Worm (Caenorhabditis elegans): ENCODE results near the gene tomm-20.

tomm-20 gene

DNA sequence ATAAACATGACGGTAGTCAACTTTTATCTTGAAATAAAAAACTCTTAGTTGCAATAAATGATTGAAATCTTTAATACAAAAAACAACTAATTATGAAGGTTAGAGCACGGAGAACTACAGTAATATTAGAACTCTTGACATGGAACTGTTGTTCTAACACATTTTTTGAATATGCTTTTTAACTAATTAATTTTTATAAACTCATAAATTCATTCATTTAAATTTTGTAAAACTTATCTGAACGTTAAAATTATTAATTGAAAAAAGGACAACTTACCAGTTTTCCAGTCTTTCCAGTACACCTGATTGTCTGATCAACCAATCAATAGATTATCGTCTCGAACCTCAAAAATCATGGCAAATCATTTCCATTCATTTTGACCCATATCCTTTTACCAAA, 9.2 kb upstream of the tomm-20 start, which contains the start of gene sqt-3:
Gene sqt-3 (plus strand): TSS at position 301 of the 400 bp plus-strand sequence.
- TF ChIP-seq pqm-1 (tag; optimal IDR thresholded peaks at IDR 0.05): no peak
- TF ChIP-seq nhr-28 (tag; optimal IDR thresholded peaks at IDR 0.05): no peak
- no peak for TF ChIP-seq fos-1 (tag; optimal IDR thresholded peaks at IDR 0.05)
- TF ChIP-seq nhr-67 (tag; optimal IDR thresholded peaks at IDR 0.05): no peak
- no peak for TF ChIP-seq elt-2 (tag; optimal IDR thresholded peaks at IDR 0.05)
- no peak for TF ChIP-seq ceh-9 (tag; optimal IDR thresholded peaks at IDR 0.05)
- TF ChIP-seq tbx-2 (tag; optimal IDR thresholded peaks at IDR 0.05): no peak
- TF ChIP-seq nhr-25 (tag; optimal IDR thresholded peaks at IDR 0.05): no peak
- TF ChIP-seq nfya-1 (tag; optimal IDR thresholded peaks at IDR 0.05; ENCODE audit: insufficient read depth): no peak

DNA sequence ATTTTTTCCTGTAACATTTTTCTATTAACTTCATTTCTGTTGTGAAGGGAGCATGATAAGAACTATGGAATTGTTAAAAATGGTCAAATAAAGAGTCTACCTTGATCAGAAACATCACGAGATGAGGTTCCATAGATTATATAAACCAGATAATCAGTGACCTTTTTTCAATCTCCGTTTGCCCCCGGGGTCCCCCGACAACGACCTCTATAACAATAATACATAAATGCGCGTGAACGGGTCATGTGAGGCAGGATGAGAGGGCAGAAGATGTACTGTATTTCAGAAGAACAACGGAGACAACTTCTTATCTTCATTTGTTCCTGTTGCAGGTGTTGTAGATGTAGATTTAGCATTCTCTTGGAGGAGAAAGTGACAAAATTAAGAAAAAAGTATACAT, 8.6 kb upstream of the tomm-20 start:
- TF ChIP-seq nhr-25 (tag; optimal IDR thresholded peaks at IDR 0.05): peak; percentile 27
- TF ChIP-seq fkh-2 (tag; optimal IDR thresholded peaks at IDR 0.05): no peak
- TF ChIP-seq sea-2 (GFP tag; optimal IDR thresholded peaks at IDR 0.05): no peak
- no peak for TF ChIP-seq R02D3.7 (tag; optimal IDR thresholded peaks at IDR 0.05)
- no peak for TF ChIP-seq ZK546.5 (tag; optimal IDR thresholded peaks at IDR 0.05)
- no peak for TF ChIP-seq daf-12 (tag; optimal IDR thresholded peaks at IDR 0.05)
- TF ChIP-seq elt-1 (tag; optimal IDR thresholded peaks at IDR 0.05): peak; percentile 78

DNA sequence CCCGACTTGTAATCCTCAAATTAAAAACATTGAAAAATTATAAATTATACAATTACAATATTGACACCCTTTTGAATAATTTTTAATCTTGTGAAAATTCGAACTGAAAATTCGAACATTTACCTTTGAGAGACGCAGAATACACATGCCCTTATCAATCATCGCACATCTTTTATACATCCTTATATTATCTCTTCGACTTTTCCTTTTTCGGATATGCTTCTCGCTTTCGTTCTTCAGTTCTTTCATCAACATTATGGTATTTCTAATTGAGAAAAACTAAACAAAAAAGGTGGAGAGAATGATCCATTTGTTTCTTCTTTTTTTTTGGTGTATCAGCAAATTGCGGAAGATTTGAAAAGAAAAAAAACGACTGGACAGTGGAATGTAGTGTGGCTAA, 6.1 kb upstream of the tomm-20 start:
- TF ChIP-seq skn-1 (tag; optimal IDR thresholded peaks at IDR 0.05): no peak
- peak; percentile 19 for TF ChIP-seq nhr-23 (tag; optimal IDR thresholded peaks at IDR 0.05)

DNA sequence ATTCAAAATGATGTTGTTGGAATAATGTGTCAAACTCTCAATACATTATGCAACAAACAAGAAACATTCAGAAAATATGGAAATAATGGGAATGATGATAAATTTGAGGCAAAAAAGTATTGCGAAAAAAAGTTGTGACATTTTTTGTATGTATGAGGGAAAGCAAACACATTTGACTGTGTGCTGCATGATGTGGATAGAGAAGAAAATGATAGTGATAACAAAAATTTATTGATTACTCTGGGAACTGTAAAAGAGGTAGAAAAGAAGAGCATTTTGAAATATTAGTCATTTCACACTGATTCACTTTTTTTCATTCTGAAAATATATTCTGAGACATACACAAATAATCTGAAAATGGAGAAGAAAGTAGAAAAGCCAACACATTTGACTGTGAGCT, 4.6 kb upstream of the tomm-20 start:
- TF ChIP-seq mdl-1 (tag; optimal IDR thresholded peaks at IDR 0.05): no peak
- no peak for TF ChIP-seq daf-12 (tag; optimal IDR thresholded peaks at IDR 0.05)
- TF ChIP-seq ceh-9 (tag; optimal IDR thresholded peaks at IDR 0.05): no peak
- no peak for TF ChIP-seq fos-1 (tag; optimal IDR thresholded peaks at IDR 0.05)
- TF ChIP-seq mml-1 (tag; optimal IDR thresholded peaks at IDR 0.05): no peak
- TF ChIP-seq ama-1 (optimal IDR thresholded peaks at IDR 0.05): no peak
- peak; percentile 13 for TF ChIP-seq pha-4 (tag; optimal IDR thresholded peaks at IDR 0.05)
- no peak for TF ChIP-seq egl-5 (tag; optimal IDR thresholded peaks at IDR 0.05)
- TF ChIP-seq unc-62 (GFP tag; optimal IDR thresholded peaks at IDR 0.05): no peak
- TF ChIP-seq elt-1 (tag; optimal IDR thresholded peaks at IDR 0.05): no peak
- TF ChIP-seq jun-1 (tag; optimal IDR thresholded peaks at IDR 0.05): no peak
- TF ChIP-seq elt-3 (tag; optimal IDR thresholded peaks at IDR 0.05): no peak
- no peak for TF ChIP-seq fkh-2 (tag; optimal IDR thresholded peaks at IDR 0.05)
- TF ChIP-seq ceh-16 (tag; optimal IDR thresholded peaks at IDR 0.05): no peak
- TF ChIP-seq ceh-28 (tag; optimal IDR thresholded peaks at IDR 0.05): peak; percentile 5
- peak; percentile 49 for TF ChIP-seq elt-2 (tag; optimal IDR thresholded peaks at IDR 0.05)
- no peak for TF ChIP-seq nhr-77 (tag; optimal IDR thresholded peaks at IDR 0.05)

- TF ChIP-seq R02D3.7 (tag; optimal IDR thresholded peaks at IDR 0.05) (no peak), tbx-2 (tag; optimal IDR thresholded peaks at IDR 0.05) (no peak), daf-12 (tag; optimal IDR thresholded peaks at IDR 0.05) (no peak), ceh-28 (tag; optimal IDR thresholded peaks at IDR 0.05) (no peak), snpc-4 (tag; optimal IDR thresholded peaks at IDR 0.05) (no peak), fkh-2 (tag; optimal IDR thresholded peaks at IDR 0.05) (no peak), aly-2 (tag; optimal IDR thresholded peaks at IDR 0.05) (no peak), jun-1 (tag; optimal IDR thresholded peaks at IDR 0.05) (no peak), ceh-16 (tag; optimal IDR thresholded peaks at IDR 0.05) (no peak), ztf-4 (tag; optimal IDR thresholded peaks at IDR 0.05) (no peak), elt-2 (tag; optimal IDR thresholded peaks at IDR 0.05) (no peak), nfya-1 (tag; optimal IDR thresholded peaks at IDR 0.05; ENCODE audit: insufficient read depth) (no peak), nhr-11 (tag; optimal IDR thresholded peaks at IDR 0.05) (no peak), pqm-1 (tag; optimal IDR thresholded peaks at IDR 0.05) (no peak), unc-62 (GFP tag; optimal IDR thresholded peaks at IDR 0.05) (no peak), nhr-12 (tag; optimal IDR thresholded peaks at IDR 0.05) (no peak), fos-1 (tag; optimal IDR thresholded peaks at IDR 0.05) (no peak)
Measured at ce11 chrV:12345808-12346207, 2.5 kb upstream of the tomm-20 start, which contains the start of gene snb-2. snb-2 (minus strand) TSS chrV:12345908.

DNA sequence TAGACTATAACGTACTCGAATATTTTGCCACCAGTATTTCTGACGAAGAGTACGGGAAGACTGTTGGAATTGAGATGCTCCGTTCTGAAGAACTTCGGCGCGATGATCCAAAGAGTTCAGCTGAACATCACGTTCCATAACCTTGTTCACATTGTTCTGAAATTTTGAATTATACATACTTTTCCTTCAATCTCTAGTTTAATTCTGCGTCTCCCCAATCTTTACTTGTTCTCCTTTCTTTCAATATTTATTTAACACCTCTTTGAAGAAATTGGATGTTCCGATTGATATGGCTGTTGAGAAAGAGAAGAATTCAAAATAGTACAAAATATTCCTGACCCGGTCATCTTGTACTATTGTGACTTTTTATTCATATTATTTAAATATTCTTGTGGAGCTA, 1.6 kb upstream of the tomm-20 start, which contains the start of gene F23H12.3:
Gene F23H12.3 (plus strand): TSS at position 301 of the 400 bp plus-strand sequence.
- no peak for TF ChIP-seq ztf-11 (tag; optimal IDR thresholded peaks at IDR 0.05)
- peak; percentile 32 for TF ChIP-seq pha-4 (tag; optimal IDR thresholded peaks at IDR 0.05)

Measured in whole organism, L3 larva.